Worm (Caenorhabditis elegans) whole organism, early embryonic: ENCODE results near the gene tap-1.
A peak's percentile ranks its signal among the peaks of the same experiment; 100 is the strongest.

Experiments used
- B0310.2 ChIP-seq: sonication (generic microtip); optimal IDR thresholded peaks from 2 replicates; lab custom pipeline; 2016; ENCODE audit warnings: mild to moderate bottlenecking, missing genetic modification characterization, missing compliant biosample characterization
- F13C5.2 ChIP-seq: sonication (generic microtip); optimal IDR thresholded peaks from 2 replicates; lab custom pipeline; 2017; ENCODE audit warnings: mild to moderate bottlenecking, missing genetic modification characterization, inconsistent platforms, missing compliant biosample characterization
- aly-1 ChIP-seq: sonication (generic microtip); optimal IDR thresholded peaks from 2 replicates; lab custom pipeline; 2016; ENCODE audit warnings: missing genetic modification characterization, missing compliant biosample characterization
- ama-1 ChIP-seq: fragments of 150-350 bp; optimal IDR thresholded peaks from 2 replicates; lab custom pipeline; 2014
- ceh-13 ChIP-seq: fragments of 200-800 bp; sonication (Bioruptor generic); optimal IDR thresholded peaks from 2 replicates; lab custom pipeline; 2018; ENCODE audit warnings: mild to moderate bottlenecking, missing genetic modification characterization, missing compliant biosample characterization
- ceh-36 ChIP-seq: sonication (generic microtip); optimal IDR thresholded peaks from 2 replicates; lab custom pipeline; 2016; ENCODE audit warnings: missing genetic modification characterization, inconsistent platforms, missing compliant biosample characterization
- ets-7 ChIP-seq: sonication (generic microtip); optimal IDR thresholded peaks from 2 replicates; lab custom pipeline; 2016; ENCODE audit warnings: missing genotype, missing genetic modification characterization, missing compliant biosample characterization
- flt-1 ChIP-seq: fragments of 200-800 bp; sonication (Bioruptor generic); IDR thresholded peaks from 2 replicates; pipeline ENCODE4 v1.3.6; 2022; ENCODE audit warnings: missing genetic modification characterization, missing compliant biosample characterization
- hmbx-1 ChIP-seq: sonication (generic microtip); optimal IDR thresholded peaks from 2 replicates; lab custom pipeline; 2016; ENCODE audit warnings: mild to moderate bottlenecking, missing genetic modification characterization, missing compliant biosample characterization
- hmg-4 ChIP-seq: fragments of 200-800 bp; sonication (Bioruptor generic); optimal IDR thresholded peaks from 2 replicates; lab custom pipeline; 2018; ENCODE audit warnings: mild to moderate bottlenecking, missing genetic modification characterization, missing compliant biosample characterization
- hnd-1 ChIP-seq: sonication (generic microtip); optimal IDR thresholded peaks from 2 replicates; lab custom pipeline; 2016; ENCODE audit warnings: missing genetic modification characterization, missing compliant biosample characterization
- pes-1 ChIP-seq: fragments of 200-800 bp; sonication (Bioruptor generic); IDR thresholded peaks from 2 replicates; pipeline ENCODE4 v1.3.6; 2022; ENCODE audit warnings: missing genetic modification reagents, missing genetic modification characterization, missing compliant biosample characterization
- scrt-1 ChIP-seq: fragments of 200-800 bp; sonication (Bioruptor generic); IDR thresholded peaks from 2 replicates; pipeline ENCODE4 v1.3.6; 2022; ENCODE audit warnings: missing genetic modification characterization, missing compliant biosample characterization
- sea-1 ChIP-seq: fragments of 200-800 bp; sonication (Bioruptor generic); conservative IDR thresholded peaks from 2 replicates; pipeline ENCODE4 v1.3.6; 2022; ENCODE audit warnings: missing genetic modification characterization, missing compliant biosample characterization
- tbx-11 ChIP-seq: fragments of 200-800 bp; sonication (Bioruptor generic); IDR thresholded peaks from 2 replicates; pipeline ENCODE4 v1.3.6; 2022; ENCODE audit warnings: missing genetic modification characterization, missing compliant biosample characterization
- tbx-37 ChIP-seq: fragments of 200-800 bp; sonication (Bioruptor generic); conservative IDR thresholded peaks from 2 replicates; pipeline ENCODE4 v1.3.6; 2022; ENCODE audit warnings: missing genetic modification reagents, missing genetic modification characterization, missing compliant biosample characterization
- tra-4 ChIP-seq: sonication (generic microtip); optimal IDR thresholded peaks from 2 replicates; lab custom pipeline; 2017; ENCODE audit warnings: missing genetic modification characterization, missing compliant biosample characterization

Gene tap-1

DNA sequence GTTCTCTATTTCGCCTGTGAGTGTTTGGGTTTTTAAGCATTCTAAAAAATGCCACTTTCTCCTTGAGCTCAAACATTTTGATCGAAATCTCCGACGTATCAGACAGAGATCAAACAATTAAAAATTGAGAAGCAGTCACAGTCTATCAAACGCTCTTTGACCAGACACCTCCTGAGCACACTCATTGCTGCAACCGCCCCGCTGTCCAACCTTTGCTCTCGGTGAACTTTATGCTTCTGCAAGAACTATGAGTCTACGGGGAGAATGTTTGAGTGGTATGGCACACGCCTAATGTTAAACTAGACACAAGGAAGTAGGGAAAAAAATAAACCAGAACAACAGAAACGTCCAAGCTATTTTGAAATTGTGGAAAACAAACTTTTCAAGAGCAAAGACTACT, 24.2 kb upstream of the tap-1 start:
- TF ChIP-seq tra-4: no peak

DNA sequence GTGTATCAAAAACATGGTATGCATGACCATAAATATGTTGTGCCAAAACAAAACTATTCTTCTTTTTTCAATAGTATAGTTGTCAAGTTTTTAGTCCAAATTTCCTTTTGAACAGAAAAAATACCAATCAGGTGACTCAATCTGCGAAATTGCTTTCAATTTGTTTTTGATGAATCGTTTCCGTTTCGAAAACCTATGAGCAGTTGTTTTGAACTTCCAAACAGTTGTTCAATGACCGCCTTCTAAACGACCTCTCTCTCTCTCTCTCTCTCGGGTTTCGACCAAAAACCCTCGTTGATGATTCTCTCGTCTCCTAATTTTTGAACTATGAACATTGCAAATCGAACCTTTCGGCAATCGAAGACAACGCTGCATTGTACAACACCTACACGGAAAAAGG, 23.4 kb upstream of the tap-1 start:
- TF ChIP-seq F13C5.2: no peak
- no peak for TF ChIP-seq hnd-1 (tag; lab: Kevin White, UChicago)
- no peak for TF ChIP-seq flt-1
- no peak for TF ChIP-seq hmg-4 (GFP tag; lab: Kevin White, UChicago)
- TF ChIP-seq tra-4: no peak
- no peak for TF ChIP-seq ama-1 (lab: Kevin White, UChicago)
- TF ChIP-seq ceh-13 (GFP tag; lab: Kevin White, UChicago): no peak
- TF ChIP-seq sea-1: no peak
- TF ChIP-seq scrt-1: no peak
- no peak for TF ChIP-seq ceh-36 (tag; lab: Kevin White, UChicago)
- no peak for TF ChIP-seq tbx-11 (GFP tag; lab: Robert Waterston, UW)
- TF ChIP-seq tbx-37 (GFP tag; lab: Robert Waterston, UW): no peak
- no peak for TF ChIP-seq ets-7 (tag; lab: Kevin White, UChicago)
- no peak for TF ChIP-seq pes-1 (GFP tag; lab: Robert Waterston, UW)
- TF ChIP-seq hmbx-1 (tag; lab: Kevin White, UChicago): no peak
- TF ChIP-seq aly-1 (tag; lab: Kevin White, UChicago): no peak

DNA sequence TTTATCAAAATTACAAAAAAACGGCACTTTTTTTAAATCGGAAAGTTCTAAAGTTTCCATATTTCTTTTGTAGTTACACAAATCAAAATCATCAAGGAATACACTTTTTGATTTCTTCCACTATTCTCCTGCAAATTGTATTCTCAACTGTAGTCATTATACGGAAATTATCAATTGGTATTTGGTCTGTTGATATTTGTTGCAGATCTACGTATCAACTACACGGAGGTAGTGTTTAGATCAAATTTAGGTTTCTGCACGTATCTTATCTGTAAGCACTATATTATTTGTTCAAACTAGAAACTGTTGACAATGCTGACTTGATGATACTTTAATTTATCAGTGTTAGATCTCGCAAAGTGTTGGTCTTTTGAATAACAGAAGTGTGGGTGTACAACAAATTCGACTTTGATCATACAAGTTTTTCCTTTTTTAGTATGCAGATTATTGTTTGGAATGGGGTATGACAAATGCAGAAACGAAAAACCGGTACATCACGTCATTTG, 21.1 kb upstream of the tap-1 start:
- TF ChIP-seq ets-7 (tag; lab: Kevin White, UChicago): no peak
- TF ChIP-seq ceh-13 (GFP tag; lab: Kevin White, UChicago): no peak
- TF ChIP-seq ama-1 (lab: Kevin White, UChicago): no peak
- TF ChIP-seq ceh-36 (tag; lab: Kevin White, UChicago): no peak
- TF ChIP-seq hmg-4 (GFP tag; lab: Kevin White, UChicago): no peak
- TF ChIP-seq scrt-1: no peak
- no peak for TF ChIP-seq sea-1
- TF ChIP-seq tbx-37 (GFP tag; lab: Robert Waterston, UW): no peak
- no peak for TF ChIP-seq flt-1
- no peak for TF ChIP-seq tbx-11 (GFP tag; lab: Robert Waterston, UW)
- TF ChIP-seq F13C5.2: no peak
- TF ChIP-seq aly-1 (tag; lab: Kevin White, UChicago): no peak
- TF ChIP-seq pes-1 (GFP tag; lab: Robert Waterston, UW): no peak

DNA sequence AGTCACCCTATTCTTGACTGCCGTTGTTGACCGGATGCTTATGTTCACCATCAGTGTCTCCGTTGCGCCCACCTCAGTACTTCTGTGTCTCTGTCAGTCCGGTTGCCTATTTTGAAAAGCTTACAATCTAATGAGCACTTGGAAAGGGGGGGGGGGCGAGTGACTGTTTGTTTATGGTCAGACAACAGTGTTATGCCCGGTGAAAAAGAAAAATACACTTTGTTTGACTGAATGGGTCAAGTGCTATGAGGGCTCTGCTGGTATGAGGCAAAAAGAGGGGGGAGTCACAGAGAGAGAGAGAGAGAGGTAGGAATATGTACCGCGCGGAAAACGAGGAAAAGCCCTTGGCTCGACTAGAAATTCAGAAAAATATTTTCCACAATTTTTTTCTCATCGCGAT, 18.1 kb upstream of the tap-1 start:
- TF ChIP-seq scrt-1: no peak
- TF ChIP-seq aly-1 (tag; lab: Kevin White, UChicago): no peak
- no peak for TF ChIP-seq ets-7 (tag; lab: Kevin White, UChicago)
- TF ChIP-seq tra-4: no peak
- TF ChIP-seq sea-1: no peak
- TF ChIP-seq ceh-13 (GFP tag; lab: Kevin White, UChicago): no peak
- no peak for TF ChIP-seq hnd-1 (tag; lab: Kevin White, UChicago)
- TF ChIP-seq B0310.2 (tag; lab: Kevin White, UChicago): no peak
- TF ChIP-seq ceh-36 (tag; lab: Kevin White, UChicago): no peak
- no peak for TF ChIP-seq tbx-11 (GFP tag; lab: Robert Waterston, UW)
- TF ChIP-seq tbx-37 (GFP tag; lab: Robert Waterston, UW): no peak
- no peak for TF ChIP-seq hmbx-1 (tag; lab: Kevin White, UChicago)
- TF ChIP-seq pes-1 (GFP tag; lab: Robert Waterston, UW): no peak
- no peak for TF ChIP-seq ama-1 (lab: Kevin White, UChicago)
- TF ChIP-seq flt-1: no peak
- no peak for TF ChIP-seq F13C5.2
- no peak for TF ChIP-seq hmg-4 (GFP tag; lab: Kevin White, UChicago)

DNA sequence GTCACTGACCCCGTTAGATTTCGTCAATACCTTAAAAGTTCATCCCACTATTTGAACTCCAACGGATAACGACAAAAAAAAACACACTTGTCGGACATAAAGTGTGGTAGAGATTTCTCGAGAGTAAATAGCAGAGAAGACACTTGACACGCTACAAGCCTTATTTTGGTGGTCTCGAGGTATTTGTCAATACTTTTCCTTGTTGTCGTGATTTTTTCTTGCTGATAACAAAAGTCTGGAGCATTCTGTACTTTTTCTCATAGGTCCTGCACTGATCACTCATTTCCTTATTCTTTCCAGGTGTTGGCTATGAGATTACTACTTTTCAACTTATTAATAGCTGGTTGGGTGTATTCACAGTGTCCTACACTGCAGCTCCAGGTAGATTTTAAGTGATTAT, 17.0 kb upstream of the tap-1 start, which contains the start of gene lron-1:
Gene lron-1 (plus strand): TSS at position 301 of the 400 bp plus-strand sequence.
- no peak for TF ChIP-seq ceh-13 (GFP tag; lab: Kevin White, UChicago)

DNA sequence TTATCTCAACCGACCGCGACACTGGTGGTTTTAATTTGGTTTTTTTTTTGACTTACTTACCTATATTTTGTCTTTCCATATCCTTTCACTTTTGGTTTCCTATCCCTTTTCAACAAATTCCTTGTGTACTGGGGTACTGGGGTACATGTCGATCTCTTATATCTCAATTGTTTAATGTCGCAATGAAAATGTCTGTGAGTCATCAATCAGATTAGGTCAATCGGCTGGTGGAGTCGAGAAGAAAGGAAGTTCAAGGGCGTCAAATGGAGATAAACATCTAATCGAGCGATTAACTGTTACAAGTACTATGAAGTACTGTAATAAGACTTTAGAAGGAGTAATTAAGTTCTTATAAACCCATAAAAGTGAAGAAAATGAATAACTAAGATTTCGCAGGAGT, 13.5 kb upstream of the tap-1 start:
- TF ChIP-seq F13C5.2 (no peak), tbx-37 (GFP tag; lab: Robert Waterston, UW) (no peak), hmbx-1 (tag; lab: Kevin White, UChicago) (no peak), ama-1 (lab: Kevin White, UChicago) (no peak), B0310.2 (tag; lab: Kevin White, UChicago) (no peak), tbx-11 (GFP tag; lab: Robert Waterston, UW) (no peak), ceh-13 (GFP tag; lab: Kevin White, UChicago) (no peak), tra-4 (no peak), flt-1 (no peak)

DNA sequence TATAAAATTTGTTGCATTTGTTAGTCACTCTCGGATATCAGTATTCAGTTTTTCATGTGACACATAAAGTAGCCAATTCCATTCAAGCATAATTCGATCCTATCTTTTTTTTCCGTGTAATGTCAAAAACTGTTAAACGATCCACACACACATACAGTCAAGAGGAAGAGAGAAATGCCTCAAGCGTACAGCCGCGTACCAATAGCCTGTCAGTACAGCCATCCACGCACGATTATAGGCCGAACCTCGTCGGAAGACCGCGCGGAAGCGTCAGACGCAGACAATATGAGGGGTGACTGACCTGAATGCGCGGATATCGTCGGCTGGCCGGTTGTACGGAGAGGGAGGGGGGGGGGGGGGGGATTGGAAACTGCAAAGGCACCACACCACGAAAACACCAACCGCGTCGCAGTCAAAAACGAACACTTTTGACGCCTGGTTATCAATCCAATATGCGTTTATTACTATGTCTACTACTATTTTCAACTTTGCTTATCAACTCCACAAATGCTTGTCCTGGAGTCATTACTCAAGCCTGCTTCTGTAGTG, 11.8 kb upstream of the tap-1 start, which contains the start of gene let-4:
Gene let-4 (plus strand): TSS at position 357 of the 549 bp plus-strand sequence.
- TF ChIP-seq ets-7 (tag; lab: Kevin White, UChicago): no peak
- TF ChIP-seq ceh-13 (GFP tag; lab: Kevin White, UChicago): no peak
- no peak for TF ChIP-seq pes-1 (GFP tag; lab: Robert Waterston, UW)
- no peak for TF ChIP-seq B0310.2 (tag; lab: Kevin White, UChicago)
- no peak for TF ChIP-seq tbx-11 (GFP tag; lab: Robert Waterston, UW)
- no peak for TF ChIP-seq hnd-1 (tag; lab: Kevin White, UChicago)
- TF ChIP-seq sea-1: no peak
- TF ChIP-seq ceh-36 (tag; lab: Kevin White, UChicago): peak; percentile 14
- TF ChIP-seq tbx-37 (GFP tag; lab: Robert Waterston, UW): no peak
- no peak for TF ChIP-seq ama-1 (lab: Kevin White, UChicago)
- no peak for TF ChIP-seq aly-1 (tag; lab: Kevin White, UChicago)
- peak; percentile 85 for TF ChIP-seq hmg-4 (GFP tag; lab: Kevin White, UChicago)
- TF ChIP-seq tra-4: no peak
- no peak for TF ChIP-seq hmbx-1 (tag; lab: Kevin White, UChicago)
